Fruit fly (Drosophila melanogaster): ENCODE results near the gene CG31230.

CG31230 gene

dm6 chr3R:18671112-18671729 lies at the start of gene CG31230:
Gene CG31230, plus strand, starts transcription at chr3R:18671679.
- TF ChIP-seq CG14711 (tag; optimal IDR thresholded peaks at IDR 0.05) (no peak), CG7045 (GFP tag; optimal IDR thresholded peaks at IDR 0.05) (no peak), CG12768 (GFP tag; optimal IDR thresholded peaks at IDR 0.05) (no peak), kay (GFP tag; ENCODE audit: borderline replicate concordance) (no peak), CG11617 (GFP tag; optimal IDR thresholded peaks at IDR 0.05) (no peak), tj (GFP tag; optimal IDR thresholded peaks at IDR 0.05) (no peak), cic (GFP tag; optimal IDR thresholded peaks at IDR 0.05) (peak; percentile 33), ovo (GFP tag; optimal IDR thresholded peaks at IDR 0.05) (peak; percentile 10), Mnt (GFP tag; optimal IDR thresholded peaks at IDR 0.05) (no peak), pad (GFP tag; optimal IDR thresholded peaks at IDR 0.05) (no peak), toe (GFP tag; optimal IDR thresholded peaks at IDR 0.05) (no peak), Crg-1 (GFP tag; optimal IDR thresholded peaks at IDR 0.05) (no peak)

dm6 chr3R:18624541-18624940 lies 46.9 kb upstream of the CG31230 start:
- no peak for TF ChIP-seq Mnt (GFP tag; optimal IDR thresholded peaks at IDR 0.05)
- TF ChIP-seq Clk (GFP tag; optimal IDR thresholded peaks at IDR 0.05): no peak
- TF ChIP-seq CG14711 (tag; optimal IDR thresholded peaks at IDR 0.05): no peak
- TF ChIP-seq cic (GFP tag; optimal IDR thresholded peaks at IDR 0.05): no peak
- no peak for TF ChIP-seq Hr96 (GFP tag; optimal IDR thresholded peaks at IDR 0.05)
- no peak for TF ChIP-seq CG33017 (tag; optimal IDR thresholded peaks at IDR 0.05)
- no peak for TF ChIP-seq kay (GFP tag; ENCODE audit: borderline replicate concordance)
- TF ChIP-seq CG7045 (GFP tag; optimal IDR thresholded peaks at IDR 0.05): no peak
- TF ChIP-seq tj (GFP tag; optimal IDR thresholded peaks at IDR 0.05): no peak
- no peak for TF ChIP-seq toe (GFP tag; optimal IDR thresholded peaks at IDR 0.05)
- no peak for TF ChIP-seq Crg-1 (GFP tag; optimal IDR thresholded peaks at IDR 0.05)
- no peak for TF ChIP-seq CG11617 (GFP tag; optimal IDR thresholded peaks at IDR 0.05)
- no peak for TF ChIP-seq CG12768 (GFP tag; optimal IDR thresholded peaks at IDR 0.05)
- no peak for TF ChIP-seq pad (GFP tag; optimal IDR thresholded peaks at IDR 0.05)
- TF ChIP-seq CG5204 (GFP tag; optimal IDR thresholded peaks at IDR 0.05): no peak
- TF ChIP-seq CG7101 (tag; optimal IDR thresholded peaks at IDR 0.05): no peak

- peak; percentile 71 for TF ChIP-seq tj (GFP tag; optimal IDR thresholded peaks at IDR 0.05)
- TF ChIP-seq CG14711 (tag; optimal IDR thresholded peaks at IDR 0.05): no peak
Observed at dm6 chr3R:18628311-18628811, 43.1 kb upstream of the CG31230 start.

- no peak for TF ChIP-seq ovo (GFP tag; optimal IDR thresholded peaks at IDR 0.05)
- TF ChIP-seq CG11617 (GFP tag; optimal IDR thresholded peaks at IDR 0.05): no peak
- no peak for TF ChIP-seq toe (GFP tag; optimal IDR thresholded peaks at IDR 0.05)
- TF ChIP-seq CG7101 (tag; optimal IDR thresholded peaks at IDR 0.05): no peak
- peak; percentile 42 for TF ChIP-seq kay (GFP tag; ENCODE audit: borderline replicate concordance)
Observed at dm6 chr3R:18633099-18633498, 38.4 kb upstream of the CG31230 start.

dm6 chr3R:18639662-18640061 lies 31.8 kb upstream of the CG31230 start:
- TF ChIP-seq CG33017 (tag; optimal IDR thresholded peaks at IDR 0.05) (no peak), cic (GFP tag; optimal IDR thresholded peaks at IDR 0.05) (no peak), Crg-1 (GFP tag; optimal IDR thresholded peaks at IDR 0.05) (no peak), tj (GFP tag; optimal IDR thresholded peaks at IDR 0.05) (peak; percentile 24)

dm6 chr3R:18641242-18641757 lies 30.2 kb upstream of the CG31230 start, which contains the start of gene CG14301:
Gene CG14301, minus strand, starts transcription at chr3R:18641457.
- TF ChIP-seq tj (GFP tag; optimal IDR thresholded peaks at IDR 0.05): no peak
- TF ChIP-seq CG33017 (tag; optimal IDR thresholded peaks at IDR 0.05): no peak
- no peak for TF ChIP-seq toe (GFP tag; optimal IDR thresholded peaks at IDR 0.05)
- no peak for TF ChIP-seq cnc (optimal IDR thresholded peaks at IDR 0.05)
- TF ChIP-seq Mnt (GFP tag; optimal IDR thresholded peaks at IDR 0.05): no peak
- no peak for TF ChIP-seq CG12768 (GFP tag; optimal IDR thresholded peaks at IDR 0.05)
- TF ChIP-seq pad (GFP tag; optimal IDR thresholded peaks at IDR 0.05): no peak
- TF ChIP-seq CG5204 (GFP tag; optimal IDR thresholded peaks at IDR 0.05): no peak
- TF ChIP-seq CG1620 (GFP tag; optimal IDR thresholded peaks at IDR 0.05): no peak
- no peak for TF ChIP-seq CG11617 (GFP tag; optimal IDR thresholded peaks at IDR 0.05)
- TF ChIP-seq Crg-1 (GFP tag; optimal IDR thresholded peaks at IDR 0.05): no peak
- TF ChIP-seq CG14711 (tag; optimal IDR thresholded peaks at IDR 0.05): no peak
- TF ChIP-seq ovo (GFP tag; optimal IDR thresholded peaks at IDR 0.05): no peak
- TF ChIP-seq bab1 (GFP tag; optimal IDR thresholded peaks at IDR 0.05): no peak

- no peak for TF ChIP-seq Mnt (GFP tag; optimal IDR thresholded peaks at IDR 0.05)
- TF ChIP-seq CG11617 (GFP tag; optimal IDR thresholded peaks at IDR 0.05): no peak
- TF ChIP-seq Clk (GFP tag; optimal IDR thresholded peaks at IDR 0.05): no peak
- no peak for TF ChIP-seq CG1620 (GFP tag; optimal IDR thresholded peaks at IDR 0.05)
- no peak for TF ChIP-seq ovo (GFP tag; optimal IDR thresholded peaks at IDR 0.05)
- no peak for TF ChIP-seq CG12768 (GFP tag; optimal IDR thresholded peaks at IDR 0.05)
- no peak for TF ChIP-seq bab1 (GFP tag; optimal IDR thresholded peaks at IDR 0.05)
- TF ChIP-seq CG14711 (tag; optimal IDR thresholded peaks at IDR 0.05): no peak
- no peak for TF ChIP-seq cnc (optimal IDR thresholded peaks at IDR 0.05)
- TF ChIP-seq cic (GFP tag; optimal IDR thresholded peaks at IDR 0.05): no peak
- TF ChIP-seq toe (GFP tag; optimal IDR thresholded peaks at IDR 0.05): no peak
Observed at dm6 chr3R:18643646-18644045, 27.8 kb upstream of the CG31230 start.

All from whole organism, adult.